Worm (Caenorhabditis elegans): ENCODE results near the gene lbp-3.

lbp-3 gene

ce11 chrX:3280130-3280529 is 23.0 kb downstream of the lbp-3 start, which contains the start of gene K09C4.10:
Gene K09C4.10 (minus strand): TSS chrX:3280230.
- no peak for TF ChIP-seq sem-2 (GFP tag; optimal IDR thresholded peaks at IDR 0.05)

ce11 chrX:3282306-3282705 is 25.1 kb downstream of the lbp-3 start, which contains the start of gene K09C4.5:
Gene K09C4.5 (plus strand): TSS chrX:3282631.
- TF ChIP-seq unc-62 (GFP tag; optimal IDR thresholded peaks at IDR 0.05): no peak
- TF ChIP-seq drap-1 (GFP tag; optimal IDR thresholded peaks at IDR 0.05): no peak
- TF ChIP-seq pha-4 (tag; optimal IDR thresholded peaks at IDR 0.05): no peak
- TF ChIP-seq elt-3 (tag; optimal IDR thresholded peaks at IDR 0.05): no peak
- TF ChIP-seq elt-1 (tag; optimal IDR thresholded peaks at IDR 0.05; ENCODE audit: borderline replicate concordance, insufficient read depth): no peak
- TF ChIP-seq bed-3 (GFP tag; optimal IDR thresholded peaks at IDR 0.05): no peak
- TF ChIP-seq nhr-76 (tag; optimal IDR thresholded peaks at IDR 0.05): no peak
- TF ChIP-seq lin-32 (GFP tag; optimal IDR thresholded peaks at IDR 0.05): no peak
- TF ChIP-seq nhr-2 (tag; optimal IDR thresholded peaks at IDR 0.05): no peak
- TF ChIP-seq lsy-2 (tag; optimal IDR thresholded peaks at IDR 0.05): no peak
- TF ChIP-seq ceh-83 (GFP tag; optimal IDR thresholded peaks at IDR 0.05): no peak
- no peak for TF ChIP-seq ces-1 (GFP tag; optimal IDR thresholded peaks at IDR 0.05)
- TF ChIP-seq unc-39 (tag; optimal IDR thresholded peaks at IDR 0.05): no peak
- no peak for TF ChIP-seq cnd-1 (tag; optimal IDR thresholded peaks at IDR 0.05)
- TF ChIP-seq sptf-1 (tag; optimal IDR thresholded peaks at IDR 0.05): no peak
- no peak for TF ChIP-seq snpc-4 (tag; optimal IDR thresholded peaks at IDR 0.05)
- TF ChIP-seq tbx-8 (GFP tag; optimal IDR thresholded peaks at IDR 0.05): no peak
- TF ChIP-seq unc-120 (tag; optimal IDR thresholded peaks at IDR 0.05; ENCODE audit: poor library complexity, severe bottlenecking): no peak
- TF ChIP-seq ceh-43 (GFP tag; optimal IDR thresholded peaks at IDR 0.05): no peak
- TF ChIP-seq nhr-12 (tag; optimal IDR thresholded peaks at IDR 0.05): no peak

- TF ChIP-seq tbx-8 (GFP tag; optimal IDR thresholded peaks at IDR 0.05) (no peak), lin-13 (tag; optimal IDR thresholded peaks at IDR 0.05) (no peak), ceh-43 (GFP tag; optimal IDR thresholded peaks at IDR 0.05) (no peak), nhr-237 (tag; optimal IDR thresholded peaks at IDR 0.05) (no peak), ceh-83 (GFP tag; optimal IDR thresholded peaks at IDR 0.05) (no peak), elt-1 (tag; optimal IDR thresholded peaks at IDR 0.05; ENCODE audit: borderline replicate concordance, insufficient read depth) (no peak), flh-1 (GFP tag; optimal IDR thresholded peaks at IDR 0.05) (no peak), ceh-39 (tag; optimal IDR thresholded peaks at IDR 0.05) (no peak), mls-2 (tag; optimal IDR thresholded peaks at IDR 0.05) (no peak), sem-2 (GFP tag; optimal IDR thresholded peaks at IDR 0.05) (no peak), lsy-2 (tag; optimal IDR thresholded peaks at IDR 0.05) (no peak), pha-4 (tag; optimal IDR thresholded peaks at IDR 0.05) (no peak)
Observed at ce11 chrX:3283189-3283588, 26.0 kb downstream of the lbp-3 start.

- TF ChIP-seq cnd-1 (tag; optimal IDR thresholded peaks at IDR 0.05) (no peak), unc-62 (GFP tag; optimal IDR thresholded peaks at IDR 0.05) (no peak), ztf-11 (tag; optimal IDR thresholded peaks at IDR 0.05) (no peak)
Observed at ce11 chrX:3284967-3285366, 27.8 kb downstream of the lbp-3 start.

- TF ChIP-seq ham-2 (GFP tag; optimal IDR thresholded peaks at IDR 0.05) (no peak), M03D4.4 (tag; optimal IDR thresholded peaks at IDR 0.05) (no peak), bed-3 (GFP tag; optimal IDR thresholded peaks at IDR 0.05) (no peak), lsy-2 (tag; optimal IDR thresholded peaks at IDR 0.05) (no peak), pha-4 (tag; optimal IDR thresholded peaks at IDR 0.05) (no peak), sem-2 (GFP tag; optimal IDR thresholded peaks at IDR 0.05) (no peak), sptf-1 (tag; optimal IDR thresholded peaks at IDR 0.05) (no peak), mab-5 (tag; optimal IDR thresholded peaks at IDR 0.05) (no peak), nhr-12 (tag; optimal IDR thresholded peaks at IDR 0.05) (no peak), ces-1 (GFP tag; optimal IDR thresholded peaks at IDR 0.05) (no peak), ceh-43 (GFP tag; optimal IDR thresholded peaks at IDR 0.05) (no peak), lin-32 (GFP tag; optimal IDR thresholded peaks at IDR 0.05) (no peak)
Observed at ce11 chrX:3285448-3285847, 28.3 kb downstream of the lbp-3 start.

ce11 chrX:3289183-3289582 is 32.0 kb downstream of the lbp-3 start, which contains the start of gene K09C4.4:
Gene K09C4.4 (plus strand): TSS chrX:3289483.
- no peak for TF ChIP-seq mls-2 (tag; optimal IDR thresholded peaks at IDR 0.05)
